Fruit fly (Drosophila melanogaster): ENCODE results near the gene CG32486.
A peak's percentile ranks its signal among the peaks of the same experiment; 100 is the strongest.

The CG32486 gene

DNA sequence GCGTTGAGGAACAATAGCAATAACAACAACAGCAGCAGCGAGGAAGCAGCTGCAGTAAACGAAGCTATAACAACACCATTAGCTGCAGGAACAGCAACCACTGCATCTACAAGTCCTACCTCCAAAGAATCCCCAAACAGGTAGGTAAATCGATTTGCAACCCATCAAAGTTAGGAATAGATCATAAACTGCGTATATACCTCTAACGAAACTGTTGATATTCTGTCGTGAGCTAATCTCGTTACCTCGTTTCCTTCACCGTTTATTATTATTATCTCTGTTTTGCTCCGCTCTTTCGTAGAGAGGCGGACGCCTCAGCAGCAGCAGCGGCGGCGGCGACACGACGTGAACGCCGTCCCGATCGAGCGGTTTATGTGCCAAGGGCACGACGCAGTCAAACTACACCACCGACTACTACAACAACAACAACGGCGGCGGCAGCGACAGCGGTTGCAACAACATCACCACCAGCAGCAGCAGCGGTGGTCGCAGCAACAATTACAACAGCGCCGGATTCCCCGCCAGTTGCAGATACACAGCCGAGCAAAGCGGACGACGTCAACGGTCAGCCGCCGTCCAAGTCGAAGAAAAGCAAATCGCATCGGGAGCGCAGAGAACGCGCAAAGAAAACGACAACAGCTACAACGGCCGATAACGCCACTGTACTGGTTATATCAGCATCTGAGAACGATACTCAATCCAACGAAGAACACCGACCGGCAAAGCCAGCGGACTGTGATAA is 32.6 kb downstream of the CG32486 start (continued):
- TF ChIP-seq Atf-2 (GFP tag; optimal IDR thresholded peaks at IDR 0.05) (no peak), MESR4 (GFP tag; optimal IDR thresholded peaks at IDR 0.05) (peak; percentile 10), CG10959 (GFP tag; IDR thresholded peaks at IDR 0.05) (peak; percentile 18; the same call in 1 of the 2 replicates), vnd (GFP tag; IDR thresholded peaks at IDR 0.05; ENCODE audit: partially characterized antibody) (0 out of 3 replicates have a peak, but pooled peaks have one; percentile 15), cg (GFP tag; optimal IDR thresholded peaks at IDR 0.05) (peak; percentile 11), CG18599 (GFP tag; optimal IDR thresholded peaks at IDR 0.05) (peak; percentile 12), ftz-f1 (GFP tag; optimal IDR thresholded peaks at IDR 0.05) (peak; percentile 89), CG8359 (GFP tag; optimal IDR thresholded peaks at IDR 0.05; ENCODE audit: borderline replicate concordance) (peak; percentile 1), CG8924 (tag; optimal IDR thresholded peaks at IDR 0.05) (peak; percentile 50), ATbp (GFP tag; optimal IDR thresholded peaks at IDR 0.05) (no peak), bowl (GFP tag; IDR thresholded peaks at IDR 0.05) (peak; percentile 75; the same call in 1 of the 2 replicates), Rx (GFP tag; IDR thresholded peaks at IDR 0.05) (no peak), otp (GFP tag; IDR thresholded peaks at IDR 0.05) (peak; percentile 48; the same call in 1 of the 3 replicates), CG11504 (tag; optimal IDR thresholded peaks at IDR 0.05) (peak; percentile 47), dmrt99B (tag; optimal IDR thresholded peaks at IDR 0.05) (peak; percentile 2), zen (tag; optimal IDR thresholded peaks at IDR 0.05) (peak; percentile 52), CHES-1-like (GFP tag; optimal IDR thresholded peaks at IDR 0.05) (no peak), tna (GFP tag; IDR thresholded peaks at IDR 0.05; ENCODE audit: partially characterized antibody) (no peak; the same call in 1 of the 2 replicates), oc (tag; optimal IDR thresholded peaks at IDR 0.05) (peak; percentile 20), ase (GFP tag; IDR thresholded peaks at IDR 0.05) (no peak), nau (GFP tag; optimal IDR thresholded peaks at IDR 0.05) (no peak), CG34224 (GFP tag; IDR thresholded peaks at IDR 0.05; ENCODE audit: partially characterized antibody) (0 out of 3 replicates have a peak, but pooled peaks have one; percentile 25), Kr (GFP tag; optimal IDR thresholded peaks at IDR 0.05) (peak; percentile 64), ci (GFP tag; IDR thresholded peaks at IDR 0.05) (peak; percentile 77), Stat92E (GFP tag; optimal IDR thresholded peaks at IDR 0.05) (peak in 1 of 3 experiments; percentile 60), CG13287 (GFP tag; IDR thresholded peaks at IDR 0.05; ENCODE audit: partially characterized antibody) (peak; percentile 22; the same call in 1 of the 2 replicates), CG30431 (GFP tag; optimal IDR thresholded peaks at IDR 0.05) (no peak), CG18764 (GFP tag; optimal IDR thresholded peaks at IDR 0.05) (no peak), CrebB (tag; optimal IDR thresholded peaks at IDR 0.05) (peak; percentile 40), hkb (optimal IDR thresholded peaks at IDR 0.05) (no peak), hkb (GFP tag; IDR thresholded peaks at IDR 0.05) (peak; percentile 54), CG32767 (GFP tag; IDR thresholded peaks at IDR 0.05) (peak; percentile 64; the same call in 1 of the 2 replicates), pros (GFP tag; optimal IDR thresholded peaks at IDR 0.05) (peak; percentile 68), CG13296 (GFP tag; optimal IDR thresholded peaks at IDR 0.05) (peak; percentile 1), sens (GFP tag) (peak; percentile 84), tio (GFP tag; optimal IDR thresholded peaks at IDR 0.05) (no peak), Deaf1 (tag; optimal IDR thresholded peaks at IDR 0.05) (peak; percentile 83), CG6689 (GFP tag; IDR thresholded peaks at IDR 0.05) (no peak), kni (GFP tag; optimal IDR thresholded peaks at IDR 0.05) (peak; percentile 61), CG1647 (GFP tag; optimal IDR thresholded peaks at IDR 0.05) (no peak), vvl (GFP tag; IDR thresholded peaks at IDR 0.05) (peak; percentile 50; the same call in 1 of the 2 replicates), kah (GFP tag; optimal IDR thresholded peaks at IDR 0.05) (peak; percentile 27), CG15269 (tag; optimal IDR thresholded peaks at IDR 0.05) (peak; percentile 30), Bgb (GFP tag; IDR thresholded peaks at IDR 0.05; ENCODE audit: partially characterized antibody) (peak; percentile 25; the same call in 1 of the 2 replicates), odd (GFP tag; optimal IDR thresholded peaks at IDR 0.05) (peak; percentile 49), ttk (GFP tag; IDR thresholded peaks at IDR 0.05) (no peak), CG17829 (tag; optimal IDR thresholded peaks at IDR 0.05) (peak; percentile 43), Rfx (GFP tag; IDR thresholded peaks at IDR 0.05) (peak; percentile 32; the same call in 1 of the 2 replicates)

All from whole organism, embryonic.